Fruit fly (Drosophila melanogaster) whole organism, embryonic: ENCODE results near the gene CG4393.

Source experiments
- Asciz ChIP-seq: fragments of 200-800 bp; sonication (Bioruptor generic); optimal IDR thresholded peaks from 2 replicates; lab custom pipeline; 2017; ENCODE audit warnings: missing biosample characterization, mild to moderate bottlenecking, missing genetic modification characterization, missing genetic modification reagents
- Blimp-1 ChIP-seq: fragments of 200-800 bp; sonication (Bioruptor generic); optimal IDR thresholded peaks from 3 replicates; lab custom pipeline; 2018; ENCODE audit warnings: missing biosample characterization, missing genetic modification characterization, mild to moderate bottlenecking, moderate library complexity, missing genetic modification reagents
- CG10274 ChIP-seq: fragments of 200-800 bp; sonication (Bioruptor generic); optimal IDR thresholded peaks from 3 replicates; lab custom pipeline; 2017; ENCODE audit warnings: missing biosample characterization, mild to moderate bottlenecking, missing genetic modification characterization
- CG10543 ChIP-seq: fragments of 200-800 bp; sonication (Bioruptor generic); optimal IDR thresholded peaks from 3 replicates; lab custom pipeline; 2017; ENCODE audit warnings: missing biosample characterization, mild to moderate bottlenecking, missing genetic modification characterization, moderate library complexity
- CG11695 ChIP-seq: fragments of 200-800 bp; sonication (Bioruptor generic); IDR thresholded peaks from 3 replicates; pipeline ENCODE4 v1.3.6; 2022; ENCODE audit warnings: missing biosample characterization, missing genetic modification characterization
- CG1603 ChIP-seq: fragments of 200-800 bp; sonication (Bioruptor generic); optimal IDR thresholded peaks from 2 replicates; lab custom pipeline; 2019; ENCODE audit warnings: missing biosample characterization, mild to moderate bottlenecking, missing genetic modification characterization, moderate library complexity
- CG17361 ChIP-seq: fragments of 200-800 bp; sonication (Bioruptor generic); IDR thresholded peaks from 3 replicates; pipeline ENCODE4 v1.3.6; 2022; ENCODE audit warnings: missing biosample characterization, missing genetic modification characterization
- CG17385 ChIP-seq: fragments of 200-800 bp; sonication (Bioruptor generic); optimal IDR thresholded peaks from 3 replicates; lab custom pipeline; 2018; ENCODE audit warnings: missing biosample characterization, mild to moderate bottlenecking, missing genetic modification characterization
- CG18764 ChIP-seq: fragments of 200-800 bp; sonication (Bioruptor generic); optimal IDR thresholded peaks from 3 replicates; lab custom pipeline; 2016; ENCODE audit warnings: missing biosample characterization, missing genetic modification characterization
- CG2129 ChIP-seq: fragments of 200-800 bp; sonication (Bioruptor generic); IDR thresholded peaks from 2 replicates; pipeline ENCODE4 v1.3.6; 2022; ENCODE audit warnings: missing biosample characterization, missing genetic modification characterization; ENCODE audit not compliant: partially characterized antibody
- CG3847 ChIP-seq: fragments of 200-800 bp; sonication (Bioruptor generic); IDR thresholded peaks from 2 replicates; pipeline ENCODE4 v1.3.6; 2022; ENCODE audit warnings: missing biosample characterization, missing genetic modification characterization
- CoRest ChIP-seq: fragments of 200-800 bp; sonication (Bioruptor generic); optimal IDR thresholded peaks from 3 replicates; lab custom pipeline; 2018; ENCODE audit warnings: missing biosample characterization, mild to moderate bottlenecking, missing genetic modification characterization, moderate library complexity
- GATAe ChIP-seq: fragments of 200-800 bp; sonication (Bioruptor generic); conservative IDR thresholded peaks from 2 replicates; pipeline ENCODE4 v1.3.6; 2022; ENCODE audit warnings: missing biosample characterization, missing genetic modification characterization
- Lim3 ChIP-seq: fragments of 200-800 bp; sonication (Bioruptor generic); IDR thresholded peaks from 2 replicates; pipeline ENCODE4 v1.3.6; 2022; ENCODE audit warnings: missing biosample characterization, missing genetic modification characterization
- Max ChIP-seq: fragments of 200-800 bp; sonication (Bioruptor generic); optimal IDR thresholded peaks from 2 replicates; lab custom pipeline; 2016; ENCODE audit warnings: missing biosample characterization, mild to moderate bottlenecking, missing genetic modification characterization
- PHDP ChIP-seq: fragments of 200-800 bp; sonication (Bioruptor generic); optimal IDR thresholded peaks from 3 replicates; lab custom pipeline; 2018; ENCODE audit warnings: missing biosample characterization, mild to moderate bottlenecking, missing genetic modification characterization, moderate library complexity
- Sox100B ChIP-seq: fragments of 200-800 bp; sonication (Bioruptor generic); optimal IDR thresholded peaks from 3 replicates; lab custom pipeline; 2018; ENCODE audit warnings: missing biosample characterization, mild to moderate bottlenecking, missing genetic modification characterization
- TFAM ChIP-seq: fragments of 200-800 bp; sonication (Bioruptor generic); optimal IDR thresholded peaks from 2 replicates; lab custom pipeline; 2017; ENCODE audit warnings: missing biosample characterization, missing genetic modification characterization, inconsistent platforms
- bsh ChIP-seq, 2 experiments: fragments of 200-800 bp; sonication (Bioruptor generic); optimal IDR thresholded peaks; 2 replicates each; lab custom pipeline; 2017 to 2018; ENCODE audit warnings: mild to moderate bottlenecking in 2 of 2, missing biosample characterization in 2 of 2, missing genetic modification characterization in 2 of 2, moderate library complexity in 1 of 2
- dati ChIP-seq: fragments of 200-800 bp; sonication (Bioruptor generic); IDR thresholded peaks from 2 replicates; pipeline ENCODE4 v1.3.6; 2022; ENCODE audit warnings: missing biosample characterization, missing genetic modification characterization
- en ChIP-seq: fragments of 200-800 bp; sonication (Bioruptor generic); optimal IDR thresholded peaks from 2 replicates; lab custom pipeline; 2016; ENCODE audit warnings: missing biosample characterization, missing genetic modification characterization
- fd96Cb ChIP-seq: fragments of 200-800 bp; sonication (Bioruptor generic); optimal IDR thresholded peaks from 2 replicates; lab custom pipeline; 2018; ENCODE audit warnings: missing biosample characterization, mild to moderate bottlenecking, missing genetic modification characterization, moderate library complexity
- gcm2 ChIP-seq: fragments of 200-800 bp; sonication (Bioruptor generic); optimal IDR thresholded peaks from 2 replicates; lab custom pipeline; 2016; ENCODE audit warnings: missing biosample characterization, missing genetic modification characterization
- pita ChIP-seq: fragments of 200-800 bp; sonication (Bioruptor generic); optimal IDR thresholded peaks from 2 replicates; lab custom pipeline; 2017; ENCODE audit warnings: missing biosample characterization, mild to moderate bottlenecking, missing genetic modification characterization
- so ChIP-seq: fragments of 200-800 bp; sonication (Bioruptor generic); IDR thresholded peaks from 3 replicates; pipeline ENCODE4 v1.3.6; 2022; ENCODE audit warnings: missing biosample characterization, missing genetic modification characterization
- twi ChIP-seq: fragments of 200-800 bp; optimal IDR thresholded peaks from 2 replicates; lab custom pipeline; 2019; ENCODE audit warnings: missing biosample characterization, mild to moderate bottlenecking, missing genetic modification characterization, moderate library complexity
- vfl ChIP-seq: fragments of 200-800 bp; sonication (Bioruptor generic); optimal IDR thresholded peaks from 2 replicates; lab custom pipeline; 2016; ENCODE audit warnings: missing biosample characterization, missing genetic modification characterization
- zfh1 ChIP-seq: fragments of 200-800 bp; sonication (Bioruptor generic); IDR thresholded peaks from 3 replicates; pipeline ENCODE4 v1.3.6; 2022; ENCODE audit warnings: missing biosample characterization, missing genetic modification characterization

The CG4393 gene

DNA sequence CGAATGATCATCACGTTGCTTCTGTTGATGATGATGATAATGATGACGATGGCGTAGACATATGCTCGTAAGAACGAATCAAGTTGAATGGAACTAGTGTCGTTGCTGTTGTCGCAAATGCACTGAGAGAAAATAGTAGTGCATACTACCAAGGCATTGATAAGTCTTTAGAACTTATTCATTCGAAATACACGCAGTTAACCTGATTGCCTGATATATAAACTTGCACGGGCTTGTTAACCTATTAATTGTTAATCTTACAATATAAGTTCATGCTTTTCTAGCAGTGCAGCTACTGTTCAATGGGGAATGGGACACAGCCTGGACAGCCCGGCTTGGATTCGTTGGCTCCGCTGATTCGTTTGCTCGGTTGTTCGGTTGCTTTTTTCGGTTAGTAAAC lies 58.3 kb downstream of the CG4393 start (continued):
- TF ChIP-seq dati (GFP tag; lab: Robert Waterston, UW) (peak; percentile 61; the same call in 1 of the 2 replicates), CG1603 (peak; percentile 96), en (GFP tag; lab: Kevin White, UChicago) (peak; percentile 76), Sox100B (GFP tag; lab: Kevin White, UChicago) (peak; percentile 72), CG10543 (GFP tag; lab: Kevin White, UChicago) (peak; percentile 12), CG18764 (GFP tag; lab: Kevin White, UChicago) (peak; percentile 77), Max (GFP tag; lab: Kevin White, UChicago) (peak; percentile 82), fd96Cb (peak; percentile 89), CG10274 (GFP tag; lab: Kevin White, UChicago) (peak; percentile 62), twi (tag; lab: Kevin White, UChicago) (peak; percentile 73), CG3847 (GFP tag; lab: Robert Waterston, UW) (peak; percentile 51), CG17385 (GFP tag; lab: Kevin White, UChicago) (peak; percentile 74), PHDP (tag; lab: Kevin White, UChicago) (peak; percentile 83), Asciz (GFP tag; lab: Kevin White, UChicago) (peak; percentile 65), GATAe (GFP tag; lab: Robert Waterston, UW) (peak; percentile 39; the same call in 1 of the 2 replicates), CoRest (tag; lab: Kevin White, UChicago) (peak; percentile 86), zfh1 (GFP tag; lab: Robert Waterston, UW) (peak; percentile 89), Blimp-1 (peak; percentile 89), pita (no peak), vfl (peak; percentile 73), TFAM (peak; percentile 3), CG17361 (peak; percentile 86), CG11695 (peak; percentile 70), so (peak; percentile 71; the same call in 2 of the 3 replicates), gcm2 (peak; percentile 81), bsh (GFP tag; optimal IDR thresholded peaks at IDR 0.05; lab: Kevin White, UChicago) (peak; percentile 92 to 95), Lim3 (GFP tag; lab: Robert Waterston, UW) (no peak; the same call in 1 of the 2 replicates), CG2129 (GFP tag; lab: Robert Waterston, UW) (no peak)
